Fruit fly (Drosophila melanogaster): ENCODE results near the gene Upf1.

The Upf1 gene

dm6 chrX:11924562-11924961 lies 19.4 kb upstream of the Upf1 start, which contains the start of gene Sclp:
TSS of gene Sclp (minus strand) at chrX:11924662.
- TF ChIP-seq Hnf4 (GFP tag; optimal IDR thresholded peaks at IDR 0.05): no peak
- peak; percentile 10 for TF ChIP-seq Sp1 (GFP tag; optimal IDR thresholded peaks at IDR 0.05)
- TF ChIP-seq h (GFP tag; optimal IDR thresholded peaks at IDR 0.05): no peak
- TF ChIP-seq HLH106 (tag; optimal IDR thresholded peaks at IDR 0.05): peak; percentile 34
- TF ChIP-seq CG9705 (GFP tag; optimal IDR thresholded peaks at IDR 0.05): no peak
- TF ChIP-seq Dif (GFP tag; optimal IDR thresholded peaks at IDR 0.05; ENCODE audit: partially characterized antibody): no peak
- no peak for TF ChIP-seq dmrt93B (GFP tag; optimal IDR thresholded peaks at IDR 0.05)
- TF ChIP-seq pan (optimal IDR thresholded peaks at IDR 0.05): no peak
- TF ChIP-seq Dfd (GFP tag; optimal IDR thresholded peaks at IDR 0.05): no peak
- TF ChIP-seq tai (GFP tag; optimal IDR thresholded peaks at IDR 0.05): no peak
- TF ChIP-seq GATAd (GFP tag; optimal IDR thresholded peaks at IDR 0.05): no peak
- TF ChIP-seq N (GFP tag; optimal IDR thresholded peaks at IDR 0.05): no peak
- no peak for TF ChIP-seq ey (GFP tag; optimal IDR thresholded peaks at IDR 0.05)
- TF ChIP-seq Vsx2 (GFP tag; optimal IDR thresholded peaks at IDR 0.05; ENCODE audit: partially characterized antibody): no peak
- no peak for TF ChIP-seq rgr (GFP tag; optimal IDR thresholded peaks at IDR 0.05)
- no peak for TF ChIP-seq fru (GFP tag; optimal IDR thresholded peaks at IDR 0.05)
- TF ChIP-seq Rel (GFP tag; optimal IDR thresholded peaks at IDR 0.05): no peak
- TF ChIP-seq Rel (tag; optimal IDR thresholded peaks at IDR 0.05): peak; percentile 1

- TF ChIP-seq jim (GFP tag; optimal IDR thresholded peaks at IDR 0.05) (no peak), HLH106 (tag; optimal IDR thresholded peaks at IDR 0.05) (no peak), fru (GFP tag; optimal IDR thresholded peaks at IDR 0.05) (no peak), Hr78 (GFP tag; optimal IDR thresholded peaks at IDR 0.05) (no peak), brk (GFP tag; optimal IDR thresholded peaks at IDR 0.05) (no peak), CG9705 (GFP tag; optimal IDR thresholded peaks at IDR 0.05) (no peak), Rel (GFP tag; optimal IDR thresholded peaks at IDR 0.05) (no peak), Rel (tag; optimal IDR thresholded peaks at IDR 0.05) (peak; percentile 25), br (GFP tag; optimal IDR thresholded peaks at IDR 0.05) (no peak)
These were observed 18.5 kb upstream of the Upf1 start for dm6 chrX:11923698-11924097.

dm6 chrX:11922650-11923237 lies 17.6 kb upstream of the Upf1 start:
- peak; percentile 17 for TF ChIP-seq sage (GFP tag; optimal IDR thresholded peaks at IDR 0.05)
- TF ChIP-seq Rel (GFP tag; optimal IDR thresholded peaks at IDR 0.05): no peak
- TF ChIP-seq Rel (tag; optimal IDR thresholded peaks at IDR 0.05): peak; percentile 94
- no peak for TF ChIP-seq HLH106 (tag; optimal IDR thresholded peaks at IDR 0.05)
- TF ChIP-seq Hnf4 (GFP tag; optimal IDR thresholded peaks at IDR 0.05): peak; percentile 2
- no peak for TF ChIP-seq Sp1 (GFP tag; optimal IDR thresholded peaks at IDR 0.05)

dm6 chrX:11920959-11921358 lies 15.8 kb upstream of the Upf1 start:
- TF ChIP-seq CG32264 (GFP tag; optimal IDR thresholded peaks at IDR 0.05) (peak; percentile 0), lola (GFP tag; optimal IDR thresholded peaks at IDR 0.05) (no peak), jim (GFP tag; optimal IDR thresholded peaks at IDR 0.05) (no peak), rgr (GFP tag; optimal IDR thresholded peaks at IDR 0.05) (peak; percentile 81), dl (GFP tag; optimal IDR thresholded peaks at IDR 0.05; ENCODE audit: insufficient read depth in 1 of 2, partially characterized antibody in 2 of 2) (no peak), brk (GFP tag; optimal IDR thresholded peaks at IDR 0.05) (peak; percentile 71), br (GFP tag; optimal IDR thresholded peaks at IDR 0.05) (peak; percentile 74), foxo (GFP tag; optimal IDR thresholded peaks at IDR 0.05) (peak in 1 of 2 experiments; percentile 85), tai (GFP tag; optimal IDR thresholded peaks at IDR 0.05) (no peak), CG9705 (GFP tag; optimal IDR thresholded peaks at IDR 0.05) (peak; percentile 83), dmrt93B (GFP tag; optimal IDR thresholded peaks at IDR 0.05) (peak; percentile 72), ey (GFP tag; optimal IDR thresholded peaks at IDR 0.05) (peak; percentile 75), Hr83 (GFP tag; optimal IDR thresholded peaks at IDR 0.05; ENCODE audit: poor library complexity, severe bottlenecking) (no peak), woc (GFP tag; optimal IDR thresholded peaks at IDR 0.05) (peak; percentile 69), sage (GFP tag; optimal IDR thresholded peaks at IDR 0.05) (no peak), fru (GFP tag; optimal IDR thresholded peaks at IDR 0.05) (peak; percentile 85), psq (GFP tag; optimal IDR thresholded peaks at IDR 0.05) (peak; percentile 72), usp (GFP tag; optimal IDR thresholded peaks at IDR 0.05) (no peak), CrebA (GFP tag; optimal IDR thresholded peaks at IDR 0.05; ENCODE audit: borderline replicate concordance) (peak; percentile 42), Sp1 (GFP tag; optimal IDR thresholded peaks at IDR 0.05) (peak; percentile 93), Mio (GFP tag; optimal IDR thresholded peaks at IDR 0.05) (no peak), Dfd (GFP tag; optimal IDR thresholded peaks at IDR 0.05) (no peak), sv (GFP tag; optimal IDR thresholded peaks at IDR 0.05) (peak; percentile 72), Rel (GFP tag; optimal IDR thresholded peaks at IDR 0.05) (no peak), Rel (tag; optimal IDR thresholded peaks at IDR 0.05) (peak; percentile 69), N (GFP tag; optimal IDR thresholded peaks at IDR 0.05) (no peak), Hr78 (GFP tag; optimal IDR thresholded peaks at IDR 0.05) (no peak), Myc (optimal IDR thresholded peaks at IDR 0.05) (no peak), pan (optimal IDR thresholded peaks at IDR 0.05) (no peak), Vsx2 (GFP tag; optimal IDR thresholded peaks at IDR 0.05; ENCODE audit: partially characterized antibody) (no peak), OdsH (GFP tag; optimal IDR thresholded peaks at IDR 0.05) (peak; percentile 87), h (GFP tag; optimal IDR thresholded peaks at IDR 0.05) (peak; percentile 85), Abd-B (GFP tag; optimal IDR thresholded peaks at IDR 0.05) (no peak), HLH106 (tag; optimal IDR thresholded peaks at IDR 0.05) (peak; percentile 92), Dif (GFP tag; optimal IDR thresholded peaks at IDR 0.05; ENCODE audit: partially characterized antibody) (no peak), Hnf4 (GFP tag; optimal IDR thresholded peaks at IDR 0.05) (peak; percentile 77), GATAd (GFP tag; optimal IDR thresholded peaks at IDR 0.05) (no peak), dsf (GFP tag; optimal IDR thresholded peaks at IDR 0.05; ENCODE audit: borderline replicate concordance) (no peak), Jra (GFP tag; optimal IDR thresholded peaks at IDR 0.05) (peak; percentile 24)

Data from whole organism, wandering third instar larva.